Worm (Caenorhabditis elegans) whole organism, early embryonic: ENCODE results near the gene F56D5.5.

Experiments
- B0310.2 ChIP-seq: sonication (generic microtip); optimal IDR thresholded peaks from 2 replicates; lab custom pipeline; 2016; ENCODE audit warnings: mild to moderate bottlenecking, missing genetic modification characterization, missing compliant biosample characterization
- aly-1 ChIP-seq: sonication (generic microtip); optimal IDR thresholded peaks from 2 replicates; lab custom pipeline; 2016; ENCODE audit warnings: missing genetic modification characterization, missing compliant biosample characterization
- ama-1 ChIP-seq: fragments of 150-350 bp; optimal IDR thresholded peaks from 2 replicates; lab custom pipeline; 2014
- ceh-13 ChIP-seq: fragments of 200-800 bp; sonication (Bioruptor generic); optimal IDR thresholded peaks from 2 replicates; lab custom pipeline; 2018; ENCODE audit warnings: mild to moderate bottlenecking, missing genetic modification characterization, missing compliant biosample characterization
- ets-7 ChIP-seq: sonication (generic microtip); optimal IDR thresholded peaks from 2 replicates; lab custom pipeline; 2016; ENCODE audit warnings: missing genotype, missing genetic modification characterization, missing compliant biosample characterization
- flt-1 ChIP-seq: fragments of 200-800 bp; sonication (Bioruptor generic); IDR thresholded peaks from 2 replicates; pipeline ENCODE4 v1.3.6; 2022; ENCODE audit warnings: missing genetic modification characterization, missing compliant biosample characterization
- hmg-4 ChIP-seq: fragments of 200-800 bp; sonication (Bioruptor generic); optimal IDR thresholded peaks from 2 replicates; lab custom pipeline; 2018; ENCODE audit warnings: mild to moderate bottlenecking, missing genetic modification characterization, missing compliant biosample characterization
- hnd-1 ChIP-seq: sonication (generic microtip); optimal IDR thresholded peaks from 2 replicates; lab custom pipeline; 2016; ENCODE audit warnings: missing genetic modification characterization, missing compliant biosample characterization
- scrt-1 ChIP-seq: fragments of 200-800 bp; sonication (Bioruptor generic); IDR thresholded peaks from 2 replicates; pipeline ENCODE4 v1.3.6; 2022; ENCODE audit warnings: missing genetic modification characterization, missing compliant biosample characterization
- tra-4 ChIP-seq: sonication (generic microtip); optimal IDR thresholded peaks from 2 replicates; lab custom pipeline; 2017; ENCODE audit warnings: missing genetic modification characterization, missing compliant biosample characterization

DNA sequence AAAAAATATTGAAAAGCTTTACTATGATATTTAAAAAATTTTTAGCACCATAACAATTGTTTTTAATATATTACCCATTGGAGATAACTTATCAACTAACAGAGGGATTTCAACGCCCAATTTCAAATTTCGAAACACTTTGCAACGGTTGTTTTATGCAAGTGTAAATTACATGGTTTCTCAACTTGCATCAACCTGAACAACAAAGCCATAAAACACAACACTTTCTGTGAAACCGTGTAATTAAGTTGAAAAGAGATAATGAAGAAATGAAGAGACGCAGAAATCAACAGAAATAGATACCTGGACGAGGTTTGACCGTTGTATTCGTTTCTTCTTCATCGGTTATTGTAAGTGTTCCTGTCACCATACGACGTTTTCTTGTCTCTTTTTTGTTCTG lies 42.5 kb upstream of the F56D5.5 start, which contains the start of gene cpin-1:
- no peak for TF ChIP-seq aly-1
- no peak for TF ChIP-seq ceh-13 (GFP tag; lab: Kevin White, UChicago)
- no peak for TF ChIP-seq ama-1 (lab: Kevin White, UChicago)
- no peak for TF ChIP-seq tra-4 (tag; lab: Kevin White, UChicago)
- no peak for TF ChIP-seq flt-1 (GFP tag; lab: Robert Waterston, UW)
- no peak for TF ChIP-seq ets-7 (tag; lab: Kevin White, UChicago)
- TF ChIP-seq hnd-1 (tag; lab: Kevin White, UChicago): no peak
- no peak for TF ChIP-seq hmg-4
- no peak for TF ChIP-seq scrt-1 (GFP tag; lab: Robert Waterston, UW)
- no peak for TF ChIP-seq B0310.2 (tag; lab: Kevin White, UChicago)
